Worm (Caenorhabditis elegans) whole organism, L4 larva: Measurements from ENCODE around the gene T25D1.3.

Source experiments
- ceh-62 ChIP-seq: sonication (generic microtip); optimal IDR thresholded peaks from 2 replicates; lab custom pipeline; 2017; ENCODE audit warnings: missing biosample characterization, missing genetic modification characterization
- ceh-82 ChIP-seq: sonication (generic microtip); optimal IDR thresholded peaks from 2 replicates; lab custom pipeline; 2017; ENCODE audit warnings: missing biosample characterization, missing genetic modification characterization
- dpl-1 ChIP-seq: fragments of 150-350 bp; optimal IDR thresholded peaks from 2 replicates; lab custom pipeline; 2014; ENCODE audit warnings: missing biosample characterization, missing genetic modification reagents, missing genetic modification characterization
- dve-1 ChIP-seq: sonication (generic microtip); optimal IDR thresholded peaks from 2 replicates; lab custom pipeline; 2017; ENCODE audit warnings: antibody characterized with exemption, mild to moderate bottlenecking, missing genetic modification characterization, missing compliant biosample characterization; ENCODE audit not compliant: insufficient read depth
- hif-1 ChIP-seq, 2 experiments: sonication (generic microtip); optimal IDR thresholded peaks; 2 replicates each; lab custom pipeline; 2016 to 2017; ENCODE audit warnings: missing compliant biosample characterization in 2 of 2, missing genetic modification characterization in 2 of 2, missing genetic modification reagents in 2 of 2, missing genotype in 2 of 2, mild to moderate bottlenecking in 1 of 2
- jun-1 ChIP-seq: fragments of 150-350 bp; optimal IDR thresholded peaks from 2 replicates; lab custom pipeline; 2014; ENCODE audit warnings: missing biosample characterization, missing genetic modification reagents, missing genetic modification characterization
- mes-2 ChIP-seq: sonication (generic microtip); optimal IDR thresholded peaks from 2 replicates; lab custom pipeline; 2016; ENCODE audit warnings: missing genotype, mild to moderate bottlenecking, missing genetic modification characterization, missing compliant biosample characterization; ENCODE audit not compliant: poor library complexity, severe bottlenecking
- skn-1 ChIP-seq: fragments of 150-350 bp; optimal IDR thresholded peaks from 2 replicates; lab custom pipeline; 2014; ENCODE audit warnings: missing biosample characterization, missing genetic modification characterization
- zip-11 ChIP-seq: fragments of 200-800 bp; sonication (Bioruptor generic); IDR thresholded peaks from 2 replicates; pipeline ENCODE4 v1.3.6; 2022; ENCODE audit warnings: missing genetic modification characterization, missing compliant biosample characterization

DNA sequence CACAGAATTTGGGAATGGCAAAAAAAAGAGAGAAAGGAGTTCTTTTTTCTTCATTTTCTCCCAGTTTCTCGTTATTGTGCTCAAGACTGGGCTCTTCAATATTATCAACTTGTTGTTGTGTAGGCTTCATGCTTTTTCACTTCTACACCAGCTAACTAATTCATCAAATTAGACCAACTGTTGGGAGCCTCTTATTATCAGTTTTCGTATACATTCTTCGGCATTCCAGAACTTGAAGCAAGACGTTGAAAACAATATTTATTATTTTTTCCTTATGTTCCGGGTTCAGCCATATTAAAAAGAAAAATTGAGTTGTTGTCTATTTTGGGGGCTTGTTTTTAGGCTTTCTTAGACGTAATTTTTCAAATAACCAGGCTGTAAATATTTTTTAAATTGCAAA lies 22.5 kb upstream of the T25D1.3 start:
- TF ChIP-seq mes-2 (tag; lab: Kevin White, UChicago): no peak
- TF ChIP-seq ceh-82 (tag; lab: Kevin White, UChicago): no peak
- TF ChIP-seq hif-1 (tag; optimal IDR thresholded peaks at IDR 0.05; lab: Kevin White, UChicago): no peak
- no peak for TF ChIP-seq dve-1 (tag; lab: Kevin White, UChicago)
- TF ChIP-seq jun-1: no peak
- TF ChIP-seq zip-11 (GFP tag; lab: Robert Waterston, UW): no peak
- no peak for TF ChIP-seq dpl-1
- TF ChIP-seq skn-1: no peak
- no peak for TF ChIP-seq ceh-62 (tag; lab: Kevin White, UChicago)
